Worm (Caenorhabditis elegans): ENCODE data around the gene hil-4.
"Not testable (repeated sequence)": the region's sequence is repeated elsewhere in the genome, so short reads cannot be mapped to it uniquely, and the experiment has no call there.

ce11 chrV:4760674-4761073, 6.6 kb downstream of the hil-4 start, which contains the start of gene bgnt-1.4:
- TF ChIP-seq alr-1 (tag; optimal IDR thresholded peaks at IDR 0.05); ama-1 (optimal IDR thresholded peaks at IDR 0.05): not testable (repeated sequence)
